Worm (Caenorhabditis elegans) whole organism, L3 larva: ENCODE results near the gene Y69A2AR.46.

ENCODE experiments used
- R02D3.7 ChIP-seq: fragments of 150-350 bp; optimal IDR thresholded peaks from 2 replicates; lab custom pipeline; 2014; ENCODE audit warnings: missing biosample characterization, missing genetic modification characterization
- aly-2 ChIP-seq: fragments of 150-350 bp; optimal IDR thresholded peaks from 2 replicates; lab custom pipeline; 2014; ENCODE audit warnings: missing biosample characterization, missing genetic modification characterization
- ama-1 ChIP-seq: fragments of 150-350 bp; optimal IDR thresholded peaks from 2 replicates; lab custom pipeline; 2018
- ceh-28 ChIP-seq: fragments of 150-350 bp; optimal IDR thresholded peaks from 2 replicates; lab custom pipeline; 2014; ENCODE audit warnings: missing biosample characterization, missing genetic modification reagents, missing genetic modification characterization
- ceh-82 ChIP-seq: fragments of 150-350 bp; optimal IDR thresholded peaks from 2 replicates; lab custom pipeline; 2014; ENCODE audit warnings: missing biosample characterization, missing genetic modification characterization
- ceh-9 ChIP-seq: sonication (generic microtip); optimal IDR thresholded peaks from 2 replicates; lab custom pipeline; 2018; ENCODE audit warnings: missing biosample characterization, missing genetic modification characterization
- egl-27 ChIP-seq: sonication (generic microtip); optimal IDR thresholded peaks from 4 replicates; lab custom pipeline; 2017; ENCODE audit warnings: missing biosample characterization, missing genetic modification reagents, missing genetic modification characterization
- egl-5 ChIP-seq: fragments of 150-350 bp; optimal IDR thresholded peaks from 2 replicates; lab custom pipeline; 2017; ENCODE audit warnings: missing biosample characterization, missing genetic modification reagents, missing genetic modification characterization, inconsistent platforms
- elt-1 ChIP-seq: fragments of 150-350 bp; optimal IDR thresholded peaks from 2 replicates; lab custom pipeline; 2014; ENCODE audit warnings: missing biosample characterization, missing genetic modification characterization
- elt-2 ChIP-seq: sonication (generic microtip); optimal IDR thresholded peaks from 2 replicates; lab custom pipeline; 2016; ENCODE audit warnings: missing genetic modification reagents, mild to moderate bottlenecking, missing genetic modification characterization, missing compliant biosample characterization
- eor-1 ChIP-seq, 2 experiments: fragments of 150-350 bp; optimal IDR thresholded peaks; 2 replicates each; lab custom pipeline; 2014 to 2018; ENCODE audit warnings: missing biosample characterization in 2 of 2, missing genetic modification characterization in 2 of 2
- fkh-10 ChIP-seq: sonication (generic microtip); optimal IDR thresholded peaks from 2 replicates; lab custom pipeline; 2017; ENCODE audit warnings: missing biosample characterization, missing genetic modification reagents, missing genetic modification characterization
- fkh-2 ChIP-seq: fragments of 150-350 bp; optimal IDR thresholded peaks from 2 replicates; lab custom pipeline; 2014; ENCODE audit warnings: missing biosample characterization, missing genetic modification reagents, missing genetic modification characterization
- fos-1 ChIP-seq: fragments of 150-350 bp; optimal IDR thresholded peaks from 2 replicates; lab custom pipeline; 2014; ENCODE audit warnings: missing biosample characterization, missing genetic modification characterization
- hmg-11 ChIP-seq: sonication (generic microtip); optimal IDR thresholded peaks from 2 replicates; lab custom pipeline; 2016; ENCODE audit warnings: missing genetic modification characterization, missing compliant biosample characterization
- jun-1 ChIP-seq: fragments of 150-350 bp; optimal IDR thresholded peaks from 2 replicates; lab custom pipeline; 2014; ENCODE audit warnings: missing biosample characterization, missing genetic modification reagents, missing genetic modification characterization
- lin-15B ChIP-seq: fragments of 150-350 bp; optimal IDR thresholded peaks from 2 replicates; lab custom pipeline; 2014; ENCODE audit warnings: missing biosample characterization, missing genetic modification characterization
- lin-39 ChIP-seq: fragments of 150-350 bp; optimal IDR thresholded peaks from 2 replicates; lab custom pipeline; 2018; ENCODE audit warnings: missing biosample characterization, missing genetic modification reagents, missing genetic modification characterization
- lsy-12 ChIP-seq: sonication (generic microtip); optimal IDR thresholded peaks from 2 replicates; lab custom pipeline; 2016; ENCODE audit warnings: mild to moderate bottlenecking, missing genetic modification characterization, missing compliant biosample characterization
- mdl-1 ChIP-seq: fragments of 150-350 bp; optimal IDR thresholded peaks from 2 replicates; lab custom pipeline; 2014; ENCODE audit warnings: missing biosample characterization, missing genetic modification characterization
- mml-1 ChIP-seq: fragments of 150-350 bp; sonication (generic microtip); optimal IDR thresholded peaks from 3 replicates; lab custom pipeline; 2014; ENCODE audit warnings: missing biosample characterization, missing genetic modification characterization
- nfya-1 ChIP-seq: sonication (generic microtip); optimal IDR thresholded peaks from 2 replicates; lab custom pipeline; 2017; ENCODE audit warnings: missing genetic modification characterization, mild to moderate bottlenecking, missing compliant biosample characterization, antibody characterized with exemption, moderate library complexity; ENCODE audit not compliant: insufficient read depth
- nhr-11 ChIP-seq: fragments of 150-350 bp; optimal IDR thresholded peaks from 2 replicates; lab custom pipeline; 2014; ENCODE audit warnings: missing biosample characterization, missing genetic modification characterization
- nhr-12 ChIP-seq: fragments of 150-350 bp; optimal IDR thresholded peaks from 2 replicates; lab custom pipeline; 2014; ENCODE audit warnings: missing biosample characterization, missing genetic modification characterization
- nhr-23 ChIP-seq: fragments of 150-350 bp; optimal IDR thresholded peaks from 2 replicates; lab custom pipeline; 2014; ENCODE audit warnings: missing biosample characterization, missing genetic modification reagents, missing genetic modification characterization
- nhr-25 ChIP-seq: sonication (generic microtip); optimal IDR thresholded peaks from 2 replicates; lab custom pipeline; 2017; ENCODE audit warnings: missing biosample characterization, missing genetic modification characterization
- nhr-28 ChIP-seq: fragments of 150-350 bp; optimal IDR thresholded peaks from 2 replicates; lab custom pipeline; 2014; ENCODE audit warnings: missing biosample characterization, missing genetic modification characterization
- nhr-43 ChIP-seq: sonication (generic microtip); optimal IDR thresholded peaks from 2 replicates; lab custom pipeline; 2016; ENCODE audit warnings: mild to moderate bottlenecking, missing genetic modification characterization, missing compliant biosample characterization; ENCODE audit not compliant: poor library complexity, severe bottlenecking
- nhr-67 ChIP-seq: fragments of 150-350 bp; optimal IDR thresholded peaks from 2 replicates; lab custom pipeline; 2014; ENCODE audit warnings: missing biosample characterization, missing genetic modification characterization
- nhr-76 ChIP-seq: fragments of 150-350 bp; sonication (generic microtip); optimal IDR thresholded peaks from 5 replicates; lab custom pipeline; 2014; ENCODE audit warnings: missing biosample characterization, missing genetic modification characterization
- pha-4 ChIP-seq: fragments of 150-350 bp; optimal IDR thresholded peaks from 2 replicates; lab custom pipeline; 2014; ENCODE audit warnings: missing biosample characterization, missing genetic modification reagents, missing genetic modification characterization
- pqm-1 ChIP-seq: fragments of 150-350 bp; optimal IDR thresholded peaks from 2 replicates; lab custom pipeline; 2017; ENCODE audit warnings: missing biosample characterization, missing genetic modification characterization, inconsistent platforms
- sea-2 ChIP-seq: fragments of 150-350 bp; sonication (generic microtip); optimal IDR thresholded peaks from 4 replicates; lab custom pipeline; 2014; ENCODE audit warnings: missing biosample characterization, missing genetic modification reagents, missing genetic modification characterization
- skn-1 ChIP-seq: fragments of 150-350 bp; optimal IDR thresholded peaks from 2 replicates; lab custom pipeline; 2014; ENCODE audit warnings: missing biosample characterization, missing genetic modification characterization
- snpc-4 ChIP-seq: fragments of 150-350 bp; optimal IDR thresholded peaks from 2 replicates; lab custom pipeline; 2014; ENCODE audit warnings: missing biosample characterization, missing genetic modification characterization
- tbx-2 ChIP-seq: sonication (generic microtip); optimal IDR thresholded peaks from 2 replicates; lab custom pipeline; 2016; ENCODE audit warnings: mild to moderate bottlenecking, missing genetic modification characterization, missing compliant biosample characterization
- unc-39 ChIP-seq: sonication (generic microtip); optimal IDR thresholded peaks from 4 replicates; lab custom pipeline; 2017; ENCODE audit warnings: missing biosample characterization, missing genetic modification characterization
- unc-62 ChIP-seq: fragments of 150-350 bp; sonication (generic microtip); optimal IDR thresholded peaks from 4 replicates; lab custom pipeline; 2014; ENCODE audit warnings: missing biosample characterization, missing genetic modification reagents, missing genetic modification characterization
- ztf-11 ChIP-seq: fragments of 150-350 bp; optimal IDR thresholded peaks from 2 replicates; lab custom pipeline; 2014; ENCODE audit warnings: missing biosample characterization, missing genetic modification characterization
- ztf-4 ChIP-seq: fragments of 150-350 bp; optimal IDR thresholded peaks from 2 replicates; lab custom pipeline; 2014; ENCODE audit warnings: missing biosample characterization, missing genetic modification characterization

Y69A2AR.46 gene

DNA sequence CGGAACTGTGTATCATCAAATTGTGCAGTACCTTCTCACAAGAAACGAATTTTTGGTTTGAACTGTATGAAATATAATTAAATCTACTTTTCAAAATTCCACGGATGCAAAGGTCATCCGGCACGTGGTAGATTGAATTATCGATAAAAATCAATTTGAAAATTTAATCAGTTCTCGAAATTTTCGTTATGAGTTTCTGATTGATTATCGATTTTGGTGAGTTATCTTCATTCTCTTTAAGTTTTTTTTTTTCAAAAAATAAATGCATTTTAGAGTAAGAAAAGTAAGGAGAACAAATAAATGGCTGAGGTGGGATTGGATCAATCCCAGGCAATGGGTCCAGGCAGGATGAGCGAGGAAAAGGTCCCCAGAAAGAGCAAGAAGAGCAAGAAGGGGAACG is 36.0 kb downstream of the Y69A2AR.46 start, which contains the start of gene Y69A2AR.47:
Gene Y69A2AR.47, plus strand, starts transcription at position 301 of the 400 bp plus-strand sequence.
- TF ChIP-seq jun-1 (tag; lab: Kevin White, UChicago): no peak
- no peak for TF ChIP-seq nhr-28 (tag; lab: Kevin White, UChicago)
- TF ChIP-seq unc-39 (tag; lab: Kevin White, UChicago): no peak
- no peak for TF ChIP-seq aly-2 (tag; lab: Kevin White, UChicago)
- TF ChIP-seq skn-1 (tag; lab: Kevin White, UChicago): no peak
- TF ChIP-seq nhr-43: no peak
- no peak for TF ChIP-seq ceh-9 (tag; lab: Kevin White, UChicago)
- TF ChIP-seq nhr-67 (tag; lab: Kevin White, UChicago): no peak
- no peak for TF ChIP-seq lsy-12 (tag; lab: Kevin White, UChicago)
- no peak for TF ChIP-seq nfya-1
- no peak for TF ChIP-seq hmg-11 (tag; lab: Kevin White, UChicago)
- no peak for TF ChIP-seq fkh-10
- no peak for TF ChIP-seq nhr-76
- no peak for TF ChIP-seq ceh-82 (tag; lab: Kevin White, UChicago)

DNA sequence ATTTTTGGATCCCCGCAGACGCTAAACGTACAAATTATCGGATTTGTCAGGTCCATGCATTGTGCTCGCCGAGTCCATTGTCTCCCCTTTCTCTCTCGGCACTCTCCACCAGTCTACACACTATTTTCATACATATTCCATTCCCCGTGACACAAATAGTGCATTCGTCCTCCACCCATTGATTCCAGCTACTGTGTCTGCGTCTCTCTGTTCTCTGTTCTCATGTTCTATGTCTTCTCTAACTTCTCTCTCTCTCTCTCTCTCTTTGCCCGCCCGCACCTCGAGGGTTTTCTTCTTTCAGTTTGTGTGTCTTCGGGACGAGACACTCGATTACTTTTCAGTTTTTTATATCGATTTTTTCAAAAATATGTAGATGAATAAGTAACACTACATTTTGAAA is 38.2 kb downstream of the Y69A2AR.46 start:
- TF ChIP-seq ceh-9 (tag; lab: Kevin White, UChicago) (no peak), ceh-82 (tag; lab: Kevin White, UChicago) (peak; percentile 23), lin-39 (peak; percentile 64), nhr-76 (no peak), unc-62 (GFP tag; lab: Kevin White, UChicago) (peak; percentile 40), tbx-2 (tag; lab: Kevin White, UChicago) (peak; percentile 44), ztf-4 (tag; lab: Kevin White, UChicago) (peak; percentile 36), nhr-67 (tag; lab: Kevin White, UChicago) (no peak), sea-2 (GFP tag; lab: Kevin White, UChicago) (peak; percentile 18), pqm-1 (tag; lab: Kevin White, UChicago) (peak; percentile 76), nhr-23 (tag; lab: Kevin White, UChicago) (peak; percentile 76), skn-1 (tag; lab: Kevin White, UChicago) (peak; percentile 27), lin-15B (tag; lab: Kevin White, UChicago) (peak; percentile 79), egl-27 (tag; lab: Kevin White, UChicago) (no peak), pha-4 (peak; percentile 95), fos-1 (tag; lab: Kevin White, UChicago) (peak; percentile 45), egl-5 (tag; lab: Kevin White, UChicago) (peak; percentile 67), mdl-1 (tag; lab: Kevin White, UChicago) (peak; percentile 42), nhr-43 (peak; percentile 49), mml-1 (tag; lab: Kevin White, UChicago) (no peak), ama-1 (lab: Kevin White, UChicago) (peak; percentile 88), nfya-1 (peak; percentile 94), fkh-10 (peak; percentile 68), jun-1 (tag; lab: Kevin White, UChicago) (peak; percentile 87), hmg-11 (tag; lab: Kevin White, UChicago) (peak; percentile 92), eor-1 (tag; optimal IDR thresholded peaks at IDR 0.05; lab: Kevin White, UChicago) (no peak), ceh-28 (tag; lab: Kevin White, UChicago) (peak; percentile 87), snpc-4 (tag; lab: Kevin White, UChicago) (peak; percentile 21), nhr-11 (tag; lab: Kevin White, UChicago) (peak; percentile 1), elt-2 (tag; lab: Kevin White, UChicago) (peak; percentile 64), nhr-25 (peak; percentile 86), ztf-11 (tag; lab: Kevin White, UChicago) (no peak), R02D3.7 (peak; percentile 51), fkh-2 (tag; lab: Kevin White, UChicago) (no peak), elt-1 (tag; lab: Kevin White, UChicago) (peak; percentile 8), nhr-12 (tag; lab: Kevin White, UChicago) (no peak)

DNA sequence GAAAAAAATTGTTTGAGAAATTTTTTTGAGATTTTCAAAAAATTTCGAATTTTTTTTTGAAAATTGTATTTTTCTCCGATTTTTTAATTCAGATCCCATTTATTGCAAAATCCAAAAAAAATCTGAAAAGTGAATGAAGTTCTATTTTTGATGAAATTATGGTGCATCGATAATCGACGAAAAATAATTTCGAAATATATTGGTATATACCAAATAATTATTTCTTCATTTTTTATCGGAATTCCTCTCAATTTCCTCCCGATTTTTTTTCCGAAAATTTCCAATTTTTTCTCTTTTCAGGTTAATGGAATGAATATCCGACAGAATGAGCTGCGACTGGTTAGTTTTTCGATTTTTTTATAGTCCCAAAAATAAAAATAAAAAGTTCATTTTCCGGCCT is 39.4 kb downstream of the Y69A2AR.46 start, which contains the start of gene epg-9:
Gene epg-9, plus strand, starts transcription at position 301 of the 400 bp plus-strand sequence.
- TF ChIP-seq hmg-11 (tag; lab: Kevin White, UChicago) (peak; percentile 16), pqm-1 (tag; lab: Kevin White, UChicago) (no peak), unc-62 (GFP tag; lab: Kevin White, UChicago) (no peak), lin-39 (no peak)
